Worm (Caenorhabditis elegans): ENCODE results near the gene his-4.
A peak's percentile ranks its signal among the peaks of the same experiment; 100 is the strongest.

- TF ChIP-seq lin-13 (GFP tag; optimal IDR thresholded peaks at IDR 0.05) (peak; percentile 4), nhr-237 (tag; optimal IDR thresholded peaks at IDR 0.05) (no peak), unc-62 (GFP tag; optimal IDR thresholded peaks at IDR 0.05) (no peak), nhr-23 (tag; optimal IDR thresholded peaks at IDR 0.05) (no peak), ceh-16 (tag; optimal IDR thresholded peaks at IDR 0.05) (no peak), snpc-4 (tag; optimal IDR thresholded peaks at IDR 0.05) (peak; percentile 31), egl-27 (tag; optimal IDR thresholded peaks at IDR 0.05) (no peak), unc-55 (GFP tag; optimal IDR thresholded peaks at IDR 0.05) (peak; percentile 41), nhr-10 (tag; optimal IDR thresholded peaks at IDR 0.05) (no peak), ceh-82 (tag; optimal IDR thresholded peaks at IDR 0.05) (no peak), ZK546.5 (tag; optimal IDR thresholded peaks at IDR 0.05) (no peak), ama-1 (optimal IDR thresholded peaks at IDR 0.05) (no peak), lin-11 (tag; optimal IDR thresholded peaks at IDR 0.05) (no peak), ztf-11 (tag; optimal IDR thresholded peaks at IDR 0.05) (no peak)
These were observed 17.7 kb downstream of the his-4 start for ce11 chrV:16022600-16022999.

All from whole organism, L2 larva.